Worm (Caenorhabditis elegans) whole organism, young adult: Measurements from ENCODE around the gene chil-19.

ENCODE experiments used
- ama-1 ChIP-seq, 3 experiments: fragments of 150-350 bp in 1 of 3; sonication (generic microtip) in 2 of 3; optimal IDR thresholded peaks; 2 replicates each; lab custom pipeline; 2014 to 2018; ENCODE audit warnings: missing biosample characterization in 2 of 3, missing genetic modification characterization in 2 of 3, missing genetic modification reagents in 2 of 3
- attf-3 ChIP-seq: fragments of 200-800 bp; sonication (Bioruptor generic); conservative IDR thresholded peaks from 2 replicates; pipeline ENCODE4 v1.3.6; 2022; ENCODE audit warnings: missing genetic modification reagents, missing genetic modification characterization, missing compliant biosample characterization
- bed-1 ChIP-seq: fragments of 200-800 bp; sonication (Bioruptor generic); IDR thresholded peaks from 2 replicates; pipeline ENCODE4 v1.3.6; 2022; ENCODE audit warnings: missing genetic modification reagents, missing genetic modification characterization, missing compliant biosample characterization
- cebp-1 ChIP-seq, 2 experiments: fragments of 200-800 bp in 1 of 2; sonication (Bioruptor generic) in 1 of 2; sonication (generic microtip) in 1 of 2; IDR thresholded peaks in 1 of 2; optimal IDR thresholded peaks in 1 of 2; 2 replicates each; pipeline versions ENCODE4 v1.3.6 to Lab custom; 2017 to 2022; ENCODE audit warnings: missing compliant biosample characterization in 2 of 2, missing genetic modification characterization in 2 of 2, mild to moderate bottlenecking in 1 of 2, missing genetic modification reagents in 1 of 2, moderate library complexity in 1 of 2
- dpff-1 ChIP-seq: sonication (generic microtip); optimal IDR thresholded peaks from 2 replicates; lab custom pipeline; 2017; ENCODE audit warnings: mild to moderate bottlenecking, missing genetic modification characterization, missing compliant biosample characterization
- dpl-1 ChIP-seq: fragments of 150-350 bp; optimal IDR thresholded peaks from 2 replicates; lab custom pipeline; 2014; ENCODE audit warnings: missing biosample characterization, missing genetic modification reagents, missing genetic modification characterization

DNA sequence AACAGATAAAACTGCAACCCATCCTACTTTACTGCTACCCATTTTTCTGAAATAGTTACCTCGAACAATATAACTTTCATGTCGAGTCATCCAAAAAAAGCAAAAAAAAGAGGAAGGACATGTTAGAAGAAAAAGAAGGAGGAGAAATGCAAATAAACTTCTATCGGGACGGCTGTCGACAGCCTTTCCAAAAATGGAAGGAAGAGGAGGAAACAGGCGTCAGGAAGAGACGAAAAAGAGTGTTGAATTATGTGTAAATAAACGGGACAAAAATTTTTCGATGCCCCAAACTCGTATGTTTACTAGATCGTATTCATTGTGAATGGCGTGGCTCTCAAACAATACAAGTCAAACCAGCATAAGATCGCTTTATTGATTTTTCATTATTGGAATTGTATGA, 26.6 kb downstream of the chil-19 start, which contains the start of gene M176.5:
- TF ChIP-seq cebp-1 (GFP tag; IDR thresholded peaks at IDR 0.05; lab: Robert Waterston, UW): no peak
- no peak for TF ChIP-seq cebp-1 (tag; optimal IDR thresholded peaks at IDR 0.05; lab: Kevin White, UChicago)
- no peak for TF ChIP-seq dpff-1 (tag; lab: Kevin White, UChicago)
- no peak for TF ChIP-seq dpl-1
- TF ChIP-seq ama-1 (optimal IDR thresholded peaks at IDR 0.05; lab: Kevin White, UChicago): no peak
- no peak for TF ChIP-seq ama-1 (GFP tag; optimal IDR thresholded peaks at IDR 0.05; lab: Kevin White, UChicago)
- TF ChIP-seq attf-3 (GFP tag; lab: Robert Waterston, UW): no peak
- no peak for TF ChIP-seq bed-1 (GFP tag; lab: Robert Waterston, UW)
